Fruit fly (Drosophila melanogaster) S2 (cell line): ENCODE results near the gene CG32507.

Experiments
- CG8478 ChIP-seq: fragments of >200 bp; optimal IDR thresholded peaks from 2 replicates; lab custom pipeline; 2018
- CTCF ChIP-seq, 2 experiments: fragments of >200 bp; optimal IDR thresholded peaks; 2 replicates each; lab custom pipeline; 2018

- TF ChIP-seq CG8478 (lab: Kevin White, UChicago): no peak
- TF ChIP-seq CTCF (optimal IDR thresholded peaks at IDR 0.05; lab: Kevin White, UChicago): no peak
Measured at dm6 chrX:20781120-20781519, at the start of gene CG32507.
